Worm (Caenorhabditis elegans) whole organism, L4 larva: ENCODE data around the gene F53F1.6.

Source experiments
- F10B5.3 ChIP-seq: sonication (generic microtip); optimal IDR thresholded peaks from 2 replicates; lab custom pipeline; 2016; ENCODE audit warnings: mild to moderate bottlenecking, missing genetic modification characterization, missing compliant biosample characterization
- F49E8.2 ChIP-seq: sonication (generic microtip); optimal IDR thresholded peaks from 2 replicates; lab custom pipeline; 2016; ENCODE audit warnings: missing compliant biosample characterization, mild to moderate bottlenecking, missing genetic modification characterization, borderline replicate concordance
- T20F7.1 ChIP-seq: fragments of 200-800 bp; sonication (Bioruptor generic); optimal IDR thresholded peaks from 2 replicates; lab custom pipeline; 2018; ENCODE audit warnings: mild to moderate bottlenecking, missing genetic modification characterization, missing compliant biosample characterization
- T26A8.4 ChIP-seq: fragments of 200-800 bp; sonication (Bioruptor generic); IDR thresholded peaks from 2 replicates; pipeline ENCODE4 v1.3.6; 2022; ENCODE audit warnings: missing genetic modification characterization, missing compliant biosample characterization
- Y5F2A.4 ChIP-seq: fragments of 200-800 bp; sonication (Bioruptor generic); optimal IDR thresholded peaks from 2 replicates; lab custom pipeline; 2018; ENCODE audit warnings: mild to moderate bottlenecking, missing genetic modification characterization, missing compliant biosample characterization
- aha-1 ChIP-seq: fragments of 150-350 bp; peaks from one replicate; lab custom pipeline; 2014; ENCODE audit warnings: missing biosample characterization, missing genetic modification characterization
- arid-1 ChIP-seq: fragments of 200-800 bp; sonication (Bioruptor generic); conservative IDR thresholded peaks from 2 replicates; pipeline ENCODE4 v1.3.6; 2022; ENCODE audit warnings: missing genetic modification reagents, missing genetic modification characterization, missing compliant biosample characterization
- ceh-32 ChIP-seq: sonication (generic microtip); optimal IDR thresholded peaks from 2 replicates; lab custom pipeline; 2016; ENCODE audit warnings: mild to moderate bottlenecking, missing genetic modification characterization, missing compliant biosample characterization; ENCODE audit not compliant: poor library complexity
- ces-1 ChIP-seq: fragments of 150-350 bp; sonication (generic microtip); optimal IDR thresholded peaks from 4 replicates; lab custom pipeline; 2014; ENCODE audit warnings: missing biosample characterization, missing genetic modification reagents, missing genetic modification characterization
- cey-2 ChIP-seq: sonication (generic microtip); optimal IDR thresholded peaks from 3 replicates; lab custom pipeline; 2017; ENCODE audit warnings: missing genetic modification characterization, mild to moderate bottlenecking, missing compliant biosample characterization, antibody characterized with exemption, borderline replicate concordance; ENCODE audit not compliant: insufficient read depth
- ctbp-1 ChIP-seq: fragments of 200-800 bp; sonication (Bioruptor generic); IDR thresholded peaks from 2 replicates; pipeline ENCODE4 v1.3.6; 2022; ENCODE audit warnings: missing genetic modification reagents, missing genetic modification characterization, missing compliant biosample characterization
- daf-19 ChIP-seq: fragments of 200-800 bp; sonication (Bioruptor generic); conservative IDR thresholded peaks from 2 replicates; pipeline ENCODE4 v1.3.6; 2022; ENCODE audit warnings: missing genetic modification characterization, missing compliant biosample characterization
- dmd-6 ChIP-seq: fragments of 200-800 bp; sonication (Bioruptor generic); IDR thresholded peaks from 2 replicates; pipeline ENCODE4 v1.3.6; 2022; ENCODE audit warnings: missing genetic modification reagents, missing genetic modification characterization, missing compliant biosample characterization
- duxl-1 ChIP-seq: sonication (generic microtip); optimal IDR thresholded peaks from 2 replicates; lab custom pipeline; 2016; ENCODE audit warnings: mild to moderate bottlenecking, missing genetic modification characterization, moderate library complexity, missing compliant biosample characterization; ENCODE audit not compliant: poor library complexity
- egl-27 ChIP-seq: sonication (generic microtip); optimal IDR thresholded peaks from 3 replicates; lab custom pipeline; 2017; ENCODE audit warnings: missing biosample characterization, missing genetic modification reagents, missing genetic modification characterization
- fkh-10 ChIP-seq: fragments of 150-350 bp; optimal IDR thresholded peaks from 2 replicates; lab custom pipeline; 2014; ENCODE audit warnings: missing biosample characterization, missing genetic modification reagents, missing genetic modification characterization
- lim-7 ChIP-seq: fragments of 200-800 bp; sonication (Bioruptor generic); IDR thresholded peaks from 2 replicates; pipeline ENCODE4 v1.3.6; 2022; ENCODE audit warnings: missing genetic modification characterization, missing compliant biosample characterization
- lin-15B ChIP-seq: fragments of 150-350 bp; sonication (generic microtip); optimal IDR thresholded peaks from 3 replicates; lab custom pipeline; 2014; ENCODE audit warnings: missing biosample characterization, missing genetic modification characterization
- lin-29 ChIP-seq: fragments of 200-800 bp; sonication (Bioruptor generic); IDR thresholded peaks from 2 replicates; pipeline ENCODE4 v1.3.6; 2022; ENCODE audit warnings: missing genetic modification reagents, missing genetic modification characterization, missing compliant biosample characterization
- lsy-2 ChIP-seq, 2 experiments: fragments of 150-350 bp in 1 of 2; sonication (generic microtip) in 1 of 2; optimal IDR thresholded peaks; 2 replicates each; lab custom pipeline; 2014 to 2017; ENCODE audit warnings: missing biosample characterization in 2 of 2, missing genetic modification characterization in 2 of 2
- madf-5 ChIP-seq, 2 experiments: fragments of 200-800 bp; sonication (Bioruptor generic); IDR thresholded peaks; 2 replicates each; pipeline ENCODE4 v1.3.6; 2022; ENCODE audit warnings: missing compliant biosample characterization in 2 of 2, missing genetic modification characterization in 2 of 2
- mdl-1 ChIP-seq, 2 experiments: fragments of 150-350 bp in 1 of 2; sonication (generic microtip) in 1 of 2; optimal IDR thresholded peaks; 2 replicates each; lab custom pipeline; 2014 to 2017; ENCODE audit warnings: missing biosample characterization in 2 of 2, missing genetic modification characterization in 2 of 2
- nhr-28 ChIP-seq: fragments of 150-350 bp; optimal IDR thresholded peaks from 2 replicates; lab custom pipeline; 2014; ENCODE audit warnings: missing biosample characterization, missing genetic modification characterization
- nhr-48 ChIP-seq: sonication (generic microtip); optimal IDR thresholded peaks from 2 replicates; lab custom pipeline; 2016; ENCODE audit warnings: mild to moderate bottlenecking, missing genetic modification characterization, missing compliant biosample characterization
- nhr-6 ChIP-seq: fragments of 150-350 bp; optimal IDR thresholded peaks from 2 replicates; lab custom pipeline; 2014; ENCODE audit warnings: missing biosample characterization, missing genetic modification characterization
- nhr-77 ChIP-seq: fragments of 150-350 bp; optimal IDR thresholded peaks from 2 replicates; lab custom pipeline; 2014; ENCODE audit warnings: missing biosample characterization, missing genetic modification characterization
- pqm-1 ChIP-seq: sonication (generic microtip); optimal IDR thresholded peaks from 2 replicates; lab custom pipeline; 2017; ENCODE audit warnings: missing biosample characterization, missing genetic modification characterization
- spr-1 ChIP-seq: sonication (generic microtip); optimal IDR thresholded peaks from 2 replicates; lab custom pipeline; 2016; ENCODE audit warnings: mild to moderate bottlenecking, missing genetic modification characterization, missing compliant biosample characterization
- unc-62 ChIP-seq, 3 experiments: fragments of 150-350 bp in 1 of 3; sonication (generic microtip); optimal IDR thresholded peaks in 2 of 3; peaks in 1 of 3; 1 replicate in 1 of 3; 2 replicates in 2 of 3; lab custom pipeline; 2014 to 2017; ENCODE audit warnings: missing biosample characterization in 3 of 3, missing genetic modification characterization in 3 of 3, missing genetic modification reagents in 3 of 3, missing genotype in 1 of 3
- zfp-2 ChIP-seq: sonication (generic microtip); optimal IDR thresholded peaks from 2 replicates; lab custom pipeline; 2016; ENCODE audit warnings: mild to moderate bottlenecking, missing genetic modification characterization, missing compliant biosample characterization
- ztf-11 ChIP-seq: fragments of 150-350 bp; optimal IDR thresholded peaks from 2 replicates; lab custom pipeline; 2014; ENCODE audit warnings: missing biosample characterization, missing genetic modification characterization

The F53F1.6 gene

DNA sequence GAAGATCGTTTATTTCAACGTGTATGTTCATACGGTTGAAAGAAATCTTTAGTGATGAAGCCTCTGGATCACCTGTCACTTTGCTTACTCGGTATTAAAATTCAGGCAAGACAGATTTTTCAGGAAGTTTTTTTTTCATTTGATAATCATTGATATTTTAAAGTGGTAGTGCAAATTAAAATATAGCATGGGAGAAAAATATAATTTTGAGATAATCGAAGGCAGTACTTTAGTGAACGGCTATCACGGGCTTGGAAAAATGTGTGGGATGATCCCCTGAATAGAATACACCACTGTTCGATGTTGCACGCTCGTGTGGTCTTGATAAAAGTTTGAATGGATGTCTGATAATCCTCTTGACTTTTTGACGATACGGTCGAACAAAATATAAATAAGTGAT lies 10.0 kb upstream of the F53F1.6 start:
- TF ChIP-seq cey-2 (tag; lab: Kevin White, UChicago) (no peak), duxl-1 (tag; lab: Kevin White, UChicago) (no peak), unc-62 (GFP tag; optimal IDR thresholded peaks at IDR 0.05 in 1 of 2; lab: Kevin White, UChicago) (peak in 1 of 2 experiments; percentile 96), unc-62 (tag; optimal IDR thresholded peaks at IDR 0.05; lab: Kevin White, UChicago) (no peak)

DNA sequence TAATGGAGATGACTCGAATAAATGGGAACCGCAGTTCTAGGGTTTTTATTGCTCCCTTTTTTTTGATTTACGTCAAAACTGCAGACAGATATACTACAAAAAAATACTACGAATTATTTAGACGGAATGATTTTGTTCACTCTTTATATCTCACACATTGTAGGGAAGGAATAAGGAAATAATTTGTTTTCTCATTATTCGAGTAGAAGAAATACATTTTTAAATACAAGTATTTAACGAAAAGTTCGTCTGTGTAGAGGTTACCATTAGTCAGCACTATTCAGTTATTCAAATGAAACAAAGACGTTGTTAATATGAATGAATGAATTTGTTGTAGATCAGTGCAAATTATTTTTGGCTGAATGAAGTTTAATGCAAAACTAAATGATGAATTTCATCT lies 9.4 kb upstream of the F53F1.6 start, which contains the start of gene srd-18:
Gene srd-18, minus strand, starts transcription at position 101 of the 400 bp plus-strand sequence.
- TF ChIP-seq nhr-6 = no peak
- no peak for TF ChIP-seq lim-7
- TF ChIP-seq ceh-32 (tag; lab: Kevin White, UChicago) = no peak
- TF ChIP-seq, all 104 proteins: peak for 0

DNA sequence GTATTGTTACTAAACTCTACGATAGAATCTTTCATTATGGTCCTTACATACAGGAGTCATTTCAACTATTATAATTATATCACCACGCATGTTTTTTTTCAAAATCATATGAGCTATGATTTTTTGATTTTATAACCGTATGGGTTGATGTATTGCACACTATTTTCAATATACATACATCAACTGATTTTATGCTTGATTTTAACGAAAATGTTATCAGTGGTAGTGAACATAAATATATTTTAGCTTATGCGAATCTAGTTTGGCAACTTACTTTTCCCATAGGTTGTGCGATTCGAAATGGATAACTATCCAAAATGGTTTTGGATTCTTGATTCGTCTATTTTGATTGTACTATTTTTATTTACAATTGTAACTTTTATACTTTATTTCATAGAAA lies 6.2 kb upstream of the F53F1.6 start, which contains the start of gene srv-10:
Gene srv-10, plus strand, starts transcription at position 301 of the 400 bp plus-strand sequence.
- no peak for TF ChIP-seq nhr-77 (tag; lab: Kevin White, UChicago)
- TF ChIP-seq daf-19 (GFP tag; lab: Robert Waterston, UW) = no peak
- TF ChIP-seq F10B5.3 (tag; lab: Kevin White, UChicago) = no peak
- TF ChIP-seq ceh-32 (tag; lab: Kevin White, UChicago) = no peak
- TF ChIP-seq arid-1 (GFP tag; lab: Robert Waterston, UW) = no peak
- no peak for TF ChIP-seq lin-29 (GFP tag; lab: Robert Waterston, UW)
- no peak for TF ChIP-seq ctbp-1 (GFP tag; lab: Robert Waterston, UW)
- no peak for TF ChIP-seq F49E8.2 (tag; lab: Kevin White, UChicago)
- no peak for TF ChIP-seq mdl-1 (tag; optimal IDR thresholded peaks at IDR 0.05; lab: Kevin White, UChicago)
- TF ChIP-seq nhr-6 = no peak
- TF ChIP-seq spr-1 = no peak
- TF ChIP-seq lin-15B (tag; lab: Kevin White, UChicago) = no peak
- TF ChIP-seq madf-5 (GFP tag; IDR thresholded peaks at IDR 0.05; lab: Robert Waterston, UW) = no peak
- TF ChIP-seq nhr-48 (tag; lab: Kevin White, UChicago) = no peak
- TF ChIP-seq lsy-2 (tag; optimal IDR thresholded peaks at IDR 0.05; lab: Kevin White, UChicago) = no peak
- no peak for TF ChIP-seq fkh-10
- no peak for TF ChIP-seq ces-1 (GFP tag; lab: Kevin White, UChicago)

DNA sequence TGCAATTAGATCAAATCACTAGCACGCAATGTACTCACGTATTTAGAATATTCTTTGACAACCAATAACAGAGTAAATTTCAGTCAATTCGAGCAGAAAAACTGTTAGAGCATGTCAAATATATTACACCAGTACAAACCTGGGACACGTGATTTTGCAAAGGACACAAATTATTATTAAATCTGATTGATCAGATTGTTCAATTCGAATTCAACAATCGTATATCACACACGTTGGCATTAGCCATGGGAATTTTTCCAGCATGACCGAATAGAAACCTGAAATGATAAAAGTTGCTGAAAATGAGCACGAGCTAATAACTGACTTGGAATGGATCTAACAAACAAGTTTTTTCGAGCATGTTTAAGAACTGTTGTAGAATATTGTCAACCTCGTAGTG lies 5.6 kb upstream of the F53F1.6 start, which contains the start of gene srv-9:
Gene srv-9, minus strand, starts transcription at position 101 of the 400 bp plus-strand sequence.
- no peak for TF ChIP-seq F49E8.2 (tag; lab: Kevin White, UChicago)
- peak; percentile 44 for TF ChIP-seq aha-1 (tag; lab: Kevin White, UChicago)

DNA sequence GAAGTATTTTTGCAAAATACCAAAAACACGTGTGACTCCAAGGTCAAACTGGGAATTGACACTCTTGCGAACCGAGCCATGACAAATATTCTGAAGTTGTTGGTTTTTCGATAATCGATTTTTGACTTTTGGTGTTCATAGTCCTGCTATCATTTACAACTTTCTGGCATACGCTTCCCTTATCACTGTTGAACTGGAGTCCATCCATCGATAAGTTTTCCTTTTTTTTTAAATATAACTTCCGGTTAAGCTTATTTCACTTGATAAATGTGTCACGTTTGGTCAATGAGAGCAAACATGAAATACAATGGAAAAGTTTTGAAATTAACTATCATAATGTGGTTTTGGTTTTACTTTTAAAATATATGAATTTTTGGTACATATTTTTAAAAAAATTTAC lies 4.3 kb upstream of the F53F1.6 start:
- peak; percentile 59 for TF ChIP-seq nhr-28 (tag; lab: Kevin White, UChicago)
- TF ChIP-seq pqm-1 (tag; lab: Kevin White, UChicago) = peak; percentile 99
- peak; percentile 80 for TF ChIP-seq dmd-6 (GFP tag; lab: Robert Waterston, UW)
- TF ChIP-seq nhr-77 (tag; lab: Kevin White, UChicago) = peak; percentile 37
- no peak for TF ChIP-seq T26A8.4 (GFP tag; lab: Robert Waterston, UW)
- TF ChIP-seq egl-27 (tag; lab: Kevin White, UChicago) = no peak
- no peak for TF ChIP-seq zfp-2 (tag; lab: Kevin White, UChicago)
- TF ChIP-seq Y5F2A.4 = no peak
- TF ChIP-seq ztf-11 = no peak
- no peak for TF ChIP-seq daf-19 (GFP tag; lab: Robert Waterston, UW)
- peak; percentile 16 for TF ChIP-seq T20F7.1 (GFP tag; lab: Kevin White, UChicago)
